Comparison of ENCODE assay signal across 4 worm cellular contexts in genomic region chrV:5695635-5696034, ce11.
TF ChIP-seq lines count a peak whose summit lies in the region.

No protein-coding gene starts in this region.

TF ChIP-seq in whole organism, L1 larva, 84 proteins besides CTCF, POLR2A, EP300 and RAD21 (continues in another document):
- TF ChIP-seq dsc-1 (tag; optimal IDR thresholded peaks at IDR 0.05; lab: Kevin White, UChicago) (no peak), skn-1 (tag; optimal IDR thresholded peaks at IDR 0.05; lab: Kevin White, UChicago) (no peak), nhr-28 (tag; optimal IDR thresholded peaks at IDR 0.05; lab: Kevin White, UChicago) (no peak), mdl-1 (tag; optimal IDR thresholded peaks at IDR 0.05; lab: Kevin White, UChicago) (no peak), pqm-1 (tag; optimal IDR thresholded peaks at IDR 0.05; lab: Kevin White, UChicago) (no peak), nhr-20 (tag; optimal IDR thresholded peaks at IDR 0.05; lab: Kevin White, UChicago) (peak; percentile 64), nhr-90 (tag; optimal IDR thresholded peaks at IDR 0.05; lab: Kevin White, UChicago; ENCODE audit: poor library complexity) (no peak), ces-1 (GFP tag; optimal IDR thresholded peaks at IDR 0.05; lab: Kevin White, UChicago) (no peak), elt-3 (tag; optimal IDR thresholded peaks at IDR 0.05; lab: Kevin White, UChicago) (peak in 1 of 6 experiments; percentile 57), unc-98 (GFP tag; IDR thresholded peaks at IDR 0.05; lab: Robert Waterston, UW) (no peak), isw-1 (GFP tag; IDR thresholded peaks at IDR 0.05; lab: Robert Waterston, UW) (no peak), rnt-1 (tag; optimal IDR thresholded peaks at IDR 0.05; lab: Kevin White, UChicago) (no peak), ceh-90 (tag; optimal IDR thresholded peaks at IDR 0.05; lab: Kevin White, UChicago) (no peak), efl-1 (optimal IDR thresholded peaks at IDR 0.05; lab: Kevin White, UChicago) (no peak), efl-1 (GFP tag; optimal IDR thresholded peaks at IDR 0.05 in 1 of 2; lab: Kevin White, UChicago) (peak in 1 of 2 experiments; percentile 20), unc-130 (tag; optimal IDR thresholded peaks at IDR 0.05; lab: Kevin White, UChicago) (no peak), xbp-1 (tag; optimal IDR thresholded peaks at IDR 0.05; lab: Kevin White, UChicago) (no peak), nhr-237 (tag; optimal IDR thresholded peaks at IDR 0.05; lab: Kevin White, UChicago) (no peak), swsn-7 (tag; optimal IDR thresholded peaks at IDR 0.05; lab: Kevin White, UChicago) (no peak), nhr-85 (tag; lab: Kevin White, UChicago) (peak; percentile 56), lin-14 (GFP tag; optimal IDR thresholded peaks at IDR 0.05; lab: Kevin White, UChicago) (peak; percentile 56), hlh-17 (GFP tag; optimal IDR thresholded peaks at IDR 0.05; lab: Kevin White, UChicago; ENCODE audit: borderline replicate concordance) (no peak), Y116A8C.19 (tag; optimal IDR thresholded peaks at IDR 0.05; lab: Kevin White, UChicago; ENCODE audit: borderline replicate concordance) (no peak), F16B12.6 (tag; optimal IDR thresholded peaks at IDR 0.05; lab: Kevin White, UChicago) (no peak)

TF ChIP-seq in whole organism, L2 larva, 48 proteins besides CTCF, POLR2A, EP300 and RAD21:
- TF ChIP-seq nhr-25 (tag; optimal IDR thresholded peaks at IDR 0.05; lab: Kevin White, UChicago) (no peak), nhr-129 (tag; optimal IDR thresholded peaks at IDR 0.05; lab: Kevin White, UChicago) (peak; percentile 16), ZK546.5 (tag; optimal IDR thresholded peaks at IDR 0.05; lab: Kevin White, UChicago) (no peak), elt-1 (tag; optimal IDR thresholded peaks at IDR 0.05; lab: Kevin White, UChicago) (no peak), blmp-1 (tag; optimal IDR thresholded peaks at IDR 0.05; lab: Kevin White, UChicago; ENCODE audit: insufficient read depth) (peak; percentile 46)

TF ChIP-seq in whole organism, L4 larva, 104 proteins besides CTCF, POLR2A, EP300 and RAD21:
- TF ChIP-seq unc-62 (GFP tag; optimal IDR thresholded peaks at IDR 0.05 in 1 of 2; lab: Kevin White, UChicago): peak in 1 of 2 experiments; percentile 63
- no peak for TF ChIP-seq unc-62 (tag; optimal IDR thresholded peaks at IDR 0.05; lab: Kevin White, UChicago)
- no peak for TF ChIP-seq snpc-1.2 (GFP tag; IDR thresholded peaks at IDR 0.05; lab: Robert Waterston, UW)
- no peak for TF ChIP-seq skn-1 (tag; optimal IDR thresholded peaks at IDR 0.05; lab: Kevin White, UChicago)
- no peak for TF ChIP-seq zfp-2 (tag; optimal IDR thresholded peaks at IDR 0.05; lab: Kevin White, UChicago)
- TF ChIP-seq mxl-3 (GFP tag; optimal IDR thresholded peaks at IDR 0.05; lab: Kevin White, UChicago): peak; percentile 11
- no peak for TF ChIP-seq D1046.2 (GFP tag; IDR thresholded peaks at IDR 0.05; lab: Robert Waterston, UW)
- no peak for TF ChIP-seq nhr-237 (tag; optimal IDR thresholded peaks at IDR 0.05; lab: Kevin White, UChicago)
- no peak for TF ChIP-seq ceh-44 (GFP tag; IDR thresholded peaks at IDR 0.05; lab: Robert Waterston, UW)
- no peak for TF ChIP-seq hif-1 (tag; optimal IDR thresholded peaks at IDR 0.05; lab: Kevin White, UChicago)
- no peak for TF ChIP-seq tag-97 (GFP tag; IDR thresholded peaks at IDR 0.05; lab: Robert Waterston, UW)
- no peak for TF ChIP-seq lin-39 (tag; optimal IDR thresholded peaks at IDR 0.05; lab: Kevin White, UChicago)
- peak; percentile 55 for TF ChIP-seq nhr-28 (tag; optimal IDR thresholded peaks at IDR 0.05; lab: Kevin White, UChicago)
- 0 out of 2 replicates have a peak, but pooled peaks have one; percentile 55 for TF ChIP-seq php-3 (GFP tag; IDR thresholded peaks at IDR 0.05; lab: Robert Waterston, UW)
- TF ChIP-seq ctbp-1 (GFP tag; IDR thresholded peaks at IDR 0.05; lab: Robert Waterston, UW): no peak
- no peak for TF ChIP-seq aha-1 (tag; lab: Kevin White, UChicago)
- 0 out of 2 replicates have a peak, but pooled peaks have one; percentile 33 for TF ChIP-seq lin-1 (GFP tag; IDR thresholded peaks at IDR 0.05; lab: Robert Waterston, UW)
- peak; percentile 30; the same call in 1 of the 2 replicates for TF ChIP-seq ceh-20 (GFP tag; IDR thresholded peaks at IDR 0.05; lab: Robert Waterston, UW)
- peak; percentile 47 for TF ChIP-seq hlh-11 (tag; optimal IDR thresholded peaks at IDR 0.05; lab: Kevin White, UChicago)
- TF ChIP-seq daf-16 (GFP tag; optimal IDR thresholded peaks at IDR 0.05; lab: Kevin White, UChicago): no peak
- TF ChIP-seq daf-16 (tag; optimal IDR thresholded peaks at IDR 0.05; lab: Kevin White, UChicago): peak; percentile 30

TF ChIP-seq in whole organism, young adult, 124 proteins besides CTCF, POLR2A, EP300 and RAD21:
- TF ChIP-seq ztf-26 (tag; optimal IDR thresholded peaks at IDR 0.05; lab: Kevin White, UChicago): peak; percentile 13
- peak; percentile 23 for TF ChIP-seq nhr-80 (tag; optimal IDR thresholded peaks at IDR 0.05; lab: Kevin White, UChicago)
- no peak for TF ChIP-seq T26A5.8 (tag; optimal IDR thresholded peaks at IDR 0.05; lab: Kevin White, UChicago)
- TF ChIP-seq athp-1 (tag; optimal IDR thresholded peaks at IDR 0.05; lab: Kevin White, UChicago): no peak
